Fruit fly (Drosophila melanogaster) whole organism, embryonic: ENCODE data around the gene CG11843.

ENCODE experiments used
- Ada2b ChIP-seq: fragments of 200-800 bp; sonication (Bioruptor generic); IDR thresholded peaks from 2 replicates; pipeline ENCODE4 v1.3.6; 2022; ENCODE audit warnings: missing biosample characterization, missing genetic modification characterization
- B-H2 ChIP-seq: fragments of 200-800 bp; sonication (Bioruptor generic); optimal IDR thresholded peaks from 2 replicates; lab custom pipeline; 2018; ENCODE audit warnings: missing biosample characterization, mild to moderate bottlenecking, missing genetic modification characterization
- Bdp1 ChIP-seq: fragments of 200-800 bp; sonication (Bioruptor generic); optimal IDR thresholded peaks from 3 replicates; lab custom pipeline; 2016; ENCODE audit warnings: missing biosample characterization, missing genetic modification characterization
- BtbVII ChIP-seq: fragments of 200-800 bp; sonication (Bioruptor generic); optimal IDR thresholded peaks from 3 replicates; lab custom pipeline; 2017; ENCODE audit warnings: missing biosample characterization, mild to moderate bottlenecking, missing genetic modification characterization
- C15 ChIP-seq: fragments of 200-800 bp; sonication (Bioruptor generic); IDR thresholded peaks from 3 replicates; pipeline ENCODE4 v1.3.6; 2022; ENCODE audit warnings: missing biosample characterization, missing genetic modification characterization
- CG10274 ChIP-seq: fragments of 200-800 bp; sonication (Bioruptor generic); optimal IDR thresholded peaks from 3 replicates; lab custom pipeline; 2017; ENCODE audit warnings: missing biosample characterization, mild to moderate bottlenecking, missing genetic modification characterization
- CG10462 ChIP-seq: fragments of 200-800 bp; sonication (Bioruptor generic); optimal IDR thresholded peaks from 2 replicates; lab custom pipeline; 2016; ENCODE audit warnings: missing biosample characterization, missing genetic modification characterization
- CG11696 ChIP-seq: fragments of 200-800 bp; sonication (Bioruptor generic); IDR thresholded peaks from 2 replicates; pipeline ENCODE4 v1.3.6; 2022; ENCODE audit warnings: missing biosample characterization, missing genetic modification characterization
- CG12104 ChIP-seq: fragments of 200-800 bp; sonication (Bioruptor generic); optimal IDR thresholded peaks from 3 replicates; lab custom pipeline; 2016; ENCODE audit warnings: missing biosample characterization, missing genetic modification characterization
- CG12219 ChIP-seq: fragments of 200-800 bp; sonication (Bioruptor generic); optimal IDR thresholded peaks from 3 replicates; lab custom pipeline; 2018; ENCODE audit warnings: missing biosample characterization, mild to moderate bottlenecking, missing genetic modification characterization
- CG14965 ChIP-seq: fragments of 200-800 bp; sonication (Bioruptor generic); optimal IDR thresholded peaks from 2 replicates; lab custom pipeline; 2016; ENCODE audit warnings: missing biosample characterization, missing genetic modification characterization, borderline replicate concordance
- CG16813 ChIP-seq: fragments of 200-800 bp; sonication (Bioruptor generic); IDR thresholded peaks from 3 replicates; pipeline ENCODE4 v1.3.6; 2022; ENCODE audit warnings: missing biosample characterization, missing genetic modification characterization; ENCODE audit not compliant: partially characterized antibody
- CG17912 ChIP-seq: fragments of 200-800 bp; sonication (Bioruptor generic); optimal IDR thresholded peaks from 2 replicates; lab custom pipeline; 2018; ENCODE audit warnings: missing biosample characterization, mild to moderate bottlenecking, missing genetic modification characterization
- CG18262 ChIP-seq: fragments of 200-800 bp; optimal IDR thresholded peaks from 3 replicates; lab custom pipeline; 2019; ENCODE audit warnings: missing biosample characterization, mild to moderate bottlenecking, missing genetic modification characterization, moderate library complexity
- CG2116 ChIP-seq: fragments of 200-800 bp; sonication (Bioruptor generic); optimal IDR thresholded peaks from 3 replicates; lab custom pipeline; 2018; ENCODE audit warnings: missing biosample characterization, mild to moderate bottlenecking, missing genetic modification characterization
- CG2875 ChIP-seq: fragments of 200-800 bp; sonication (Bioruptor generic); optimal IDR thresholded peaks from 2 replicates; lab custom pipeline; 2017; ENCODE audit warnings: missing biosample characterization, mild to moderate bottlenecking, missing genetic modification characterization, missing genetic modification reagents
- CG2889 ChIP-seq: fragments of 200-800 bp; sonication (Bioruptor generic); IDR thresholded peaks from 3 replicates; pipeline ENCODE4 v1.3.6; 2022; ENCODE audit warnings: missing biosample characterization, missing genetic modification characterization
- CG33557 ChIP-seq: fragments of 200-800 bp; sonication (Bioruptor generic); optimal IDR thresholded peaks from 2 replicates; lab custom pipeline; 2019; ENCODE audit warnings: missing biosample characterization, mild to moderate bottlenecking, missing genetic modification characterization, moderate library complexity
- CG4617 ChIP-seq: fragments of 200-800 bp; sonication (Bioruptor generic); optimal IDR thresholded peaks from 3 replicates; lab custom pipeline; 2016; ENCODE audit warnings: missing biosample characterization, missing genetic modification characterization, borderline replicate concordance
- CG4730 ChIP-seq: fragments of 200-800 bp; sonication (Bioruptor generic); IDR thresholded peaks from 2 replicates; pipeline ENCODE4 v1.3.6; 2022; ENCODE audit warnings: missing biosample characterization, missing genetic modification characterization
- CG6765 ChIP-seq: fragments of 200-800 bp; sonication (Bioruptor generic); optimal IDR thresholded peaks from 3 replicates; lab custom pipeline; 2017; ENCODE audit warnings: missing biosample characterization, mild to moderate bottlenecking, missing genetic modification characterization
- CG7372 ChIP-seq: fragments of 200-800 bp; sonication (Bioruptor generic); IDR thresholded peaks from 2 replicates; pipeline ENCODE4 v1.3.6; 2022; ENCODE audit warnings: missing biosample characterization, missing genetic modification characterization
- CG7556 ChIP-seq: fragments of 200-800 bp; sonication (Bioruptor generic); optimal IDR thresholded peaks from 2 replicates; lab custom pipeline; 2017; ENCODE audit warnings: missing biosample characterization, mild to moderate bottlenecking, missing genetic modification characterization
- CG9797 ChIP-seq: fragments of 200-800 bp; sonication (Bioruptor generic); optimal IDR thresholded peaks from 3 replicates; lab custom pipeline; 2018; ENCODE audit warnings: missing biosample characterization, mild to moderate bottlenecking, missing genetic modification characterization
- Chrac-16 ChIP-seq: fragments of 200-800 bp; sonication (Bioruptor generic); optimal IDR thresholded peaks from 3 replicates; lab custom pipeline; 2016; ENCODE audit warnings: missing biosample characterization, missing genetic modification characterization
- Dad ChIP-seq: fragments of 200-800 bp; sonication (Bioruptor generic); optimal IDR thresholded peaks from 3 replicates; lab custom pipeline; 2016; ENCODE audit warnings: missing biosample characterization, missing genetic modification characterization
- Dek ChIP-seq: fragments of 200-800 bp; sonication (Bioruptor generic); optimal IDR thresholded peaks from 3 replicates; lab custom pipeline; 2019; ENCODE audit warnings: missing biosample characterization, mild to moderate bottlenecking, missing genetic modification characterization, moderate library complexity
- Dref ChIP-seq: fragments of 200-800 bp; sonication (Bioruptor generic); IDR thresholded peaks from 2 replicates; pipeline ENCODE4 v1.3.6; 2022; ENCODE audit warnings: missing biosample characterization, missing genetic modification characterization
- Eip74EF ChIP-seq, 2 experiments: fragments of 200-800 bp in 1 of 2; fragments of >200 bp in 1 of 2; sonication (Bioruptor generic) in 1 of 2; optimal IDR thresholded peaks; 2 replicates each; lab custom pipeline; 2017 to 2019; ENCODE audit warnings: missing biosample characterization in 2 of 2, missing genetic modification characterization in 2 of 2, mild to moderate bottlenecking in 1 of 2, moderate library complexity in 1 of 2
- Ets65A ChIP-seq: fragments of 200-800 bp; sonication (Bioruptor generic); peaks from one replicate; lab custom pipeline; 2016; ENCODE audit warnings: missing biosample characterization, missing genetic modification characterization
- Hand ChIP-seq: fragments of 200-800 bp; sonication (Bioruptor generic); optimal IDR thresholded peaks from 2 replicates; lab custom pipeline; 2017; ENCODE audit warnings: mild to moderate bottlenecking, missing biosample characterization, missing genetic modification reagents, missing genetic modification characterization
- Hr3 ChIP-seq: fragments of 200-800 bp; sonication (Bioruptor generic); optimal IDR thresholded peaks from 3 replicates; lab custom pipeline; 2016; ENCODE audit warnings: missing biosample characterization, missing genetic modification characterization
- Myb ChIP-seq: fragments of 200-800 bp; sonication (Bioruptor generic); optimal IDR thresholded peaks from 2 replicates; lab custom pipeline; 2016; ENCODE audit warnings: missing biosample characterization, missing genetic modification characterization
- TFAM ChIP-seq: fragments of 200-800 bp; sonication (Bioruptor generic); optimal IDR thresholded peaks from 2 replicates; lab custom pipeline; 2017; ENCODE audit warnings: missing biosample characterization, missing genetic modification characterization, inconsistent platforms
- ab ChIP-seq: fragments of 200-800 bp; sonication (Bioruptor generic); optimal IDR thresholded peaks from 2 replicates; lab custom pipeline; 2016; ENCODE audit warnings: missing biosample characterization, missing genetic modification characterization
- ap ChIP-seq: fragments of 200-800 bp; sonication (Bioruptor generic); IDR thresholded peaks from 2 replicates; pipeline ENCODE4 v1.3.6; 2022; ENCODE audit warnings: missing biosample characterization, missing genetic modification characterization
- bcd ChIP-seq: fragments of 200-800 bp; sonication (Bioruptor generic); optimal IDR thresholded peaks from 2 replicates; lab custom pipeline; 2017; ENCODE audit warnings: missing biosample characterization, mild to moderate bottlenecking, missing genetic modification characterization
- br ChIP-seq: fragments of >200 bp; optimal IDR thresholded peaks from 2 replicates; lab custom pipeline; 2017
- cato ChIP-seq: fragments of 200-800 bp; sonication (Bioruptor generic); optimal IDR thresholded peaks from 2 replicates; lab custom pipeline; 2016; ENCODE audit warnings: missing biosample characterization, missing genetic modification characterization, borderline replicate concordance
- chinmo ChIP-seq: fragments of 200-800 bp; sonication (Bioruptor generic); IDR thresholded peaks from 4 replicates; pipeline ENCODE4 v1.3.6; 2022; ENCODE audit warnings: missing biosample characterization, missing genetic modification characterization; ENCODE audit not compliant: partially characterized antibody
- ci ChIP-seq: fragments of 200-800 bp; sonication (Bioruptor generic); IDR thresholded peaks from 3 replicates; pipeline ENCODE4 v1.3.6; 2022; ENCODE audit warnings: missing biosample characterization, missing genetic modification characterization
- dati ChIP-seq: fragments of 200-800 bp; sonication (Bioruptor generic); IDR thresholded peaks from 2 replicates; pipeline ENCODE4 v1.3.6; 2022; ENCODE audit warnings: missing biosample characterization, missing genetic modification characterization
- dmrt11E ChIP-seq: fragments of 200-800 bp; sonication (Bioruptor generic); optimal IDR thresholded peaks from 3 replicates; lab custom pipeline; 2018; ENCODE audit warnings: missing biosample characterization, mild to moderate bottlenecking, missing genetic modification characterization, moderate library complexity
- eve ChIP-seq, 2 experiments: fragments of >200 bp; optimal IDR thresholded peaks; 2 replicates each; lab custom pipeline; 2017; ENCODE audit warnings: missing biosample characterization in 2 of 2, missing genetic modification characterization in 2 of 2
- gce ChIP-seq: fragments of 200-800 bp; sonication (Bioruptor generic); IDR thresholded peaks from 3 replicates; pipeline ENCODE4 v1.3.6; 2022; ENCODE audit warnings: missing biosample characterization, missing genetic modification characterization
- grau ChIP-seq: fragments of 200-800 bp; optimal IDR thresholded peaks from 3 replicates; lab custom pipeline; 2019; ENCODE audit warnings: missing biosample characterization, mild to moderate bottlenecking, missing genetic modification characterization, moderate library complexity
- jigr1 ChIP-seq: fragments of 200-800 bp; sonication (Bioruptor generic); IDR thresholded peaks from 3 replicates; pipeline ENCODE4 v1.3.6; 2022; ENCODE audit warnings: missing biosample characterization, missing genetic modification characterization
- kni ChIP-seq: fragments of 200-800 bp; sonication (Bioruptor generic); optimal IDR thresholded peaks from 3 replicates; lab custom pipeline; 2017; ENCODE audit warnings: mild to moderate bottlenecking, missing biosample characterization, missing genetic modification reagents, missing genetic modification characterization
- maf-S ChIP-seq: fragments of 200-800 bp; sonication (Bioruptor generic); optimal IDR thresholded peaks from 2 replicates; lab custom pipeline; 2016; ENCODE audit warnings: missing biosample characterization, missing genetic modification characterization
- pum ChIP-seq: fragments of 200-800 bp; sonication (Bioruptor generic); optimal IDR thresholded peaks from 2 replicates; lab custom pipeline; 2016; ENCODE audit warnings: missing biosample characterization, missing genetic modification characterization
- salm ChIP-seq: fragments of 200-800 bp; sonication (Bioruptor generic); optimal IDR thresholded peaks from 2 replicates; lab custom pipeline; 2018; ENCODE audit warnings: missing biosample characterization, mild to moderate bottlenecking, missing genetic modification characterization
- tap ChIP-seq: fragments of 200-800 bp; optimal IDR thresholded peaks from 3 replicates; lab custom pipeline; 2019; ENCODE audit warnings: missing biosample characterization, mild to moderate bottlenecking, missing genetic modification characterization, moderate library complexity
- usp ChIP-seq: fragments of >200 bp; optimal IDR thresholded peaks from 2 replicates; lab custom pipeline; 2017; ENCODE audit warnings: missing biosample characterization, missing genetic modification characterization

CG11843 gene

dm6 chr3R:29055710-29056109, 1.6 kb downstream of the CG11843 start, which contains the start of gene Sirt7 (continued):
- TF ChIP-seq kni: no peak
- TF ChIP-seq Hand (GFP tag; lab: Kevin White, UChicago): no peak
- TF ChIP-seq Hr3 (GFP tag; lab: Kevin White, UChicago): no peak
- no peak for TF ChIP-seq CG12219 (GFP tag; lab: Kevin White, UChicago)
- TF ChIP-seq gce (GFP tag; lab: Robert Waterston, UW): no peak
- no peak for TF ChIP-seq CG14965 (GFP tag; lab: Kevin White, UChicago)
- no peak for TF ChIP-seq maf-S (GFP tag; lab: Kevin White, UChicago)
- no peak for TF ChIP-seq pum (GFP tag; lab: Kevin White, UChicago)
- no peak for TF ChIP-seq B-H2 (GFP tag; lab: Kevin White, UChicago)
- no peak for TF ChIP-seq Chrac-16 (GFP tag; lab: Kevin White, UChicago)
- TF ChIP-seq Myb (GFP tag; lab: Kevin White, UChicago): peak; percentile 30
- no peak for TF ChIP-seq CG17912 (GFP tag; lab: Kevin White, UChicago)
- TF ChIP-seq usp (GFP tag; lab: Kevin White, UChicago): no peak
- no peak for TF ChIP-seq br (lab: Kevin White, UChicago)
- TF ChIP-seq dmrt11E: no peak
- TF ChIP-seq salm (tag; lab: Kevin White, UChicago): no peak
- TF ChIP-seq ci (GFP tag; lab: Robert Waterston, UW): no peak
- peak; percentile 91 for TF ChIP-seq Dref (GFP tag; lab: Robert Waterston, UW)
- no peak for TF ChIP-seq ab (GFP tag; lab: Kevin White, UChicago)
- no peak for TF ChIP-seq Dek
- no peak for TF ChIP-seq eve (GFP tag; optimal IDR thresholded peaks at IDR 0.05; lab: Kevin White, UChicago)
- no peak for TF ChIP-seq CG7556 (GFP tag; lab: Kevin White, UChicago)
- TF ChIP-seq chinmo (GFP tag; lab: Robert Waterston, UW): peak; percentile 92; the same call in 3 of the 4 replicates
- TF ChIP-seq Ada2b (GFP tag; lab: Robert Waterston, UW): no peak
- no peak for TF ChIP-seq grau
- no peak for TF ChIP-seq BtbVII (GFP tag; lab: Kevin White, UChicago)
- no peak for TF ChIP-seq bcd
- no peak for TF ChIP-seq CG2889 (GFP tag; lab: Robert Waterston, UW)
- no peak for TF ChIP-seq C15
- no peak for TF ChIP-seq CG4730 (GFP tag; lab: Robert Waterston, UW)
- TF ChIP-seq Ets65A: no peak
- no peak for TF ChIP-seq CG7372 (GFP tag; lab: Robert Waterston, UW)
- no peak for TF ChIP-seq ap (GFP tag; lab: Robert Waterston, UW)
- TF ChIP-seq tap (tag; lab: Kevin White, UChicago): no peak
- no peak for TF ChIP-seq TFAM (GFP tag; lab: Kevin White, UChicago)
- no peak for TF ChIP-seq CG10274 (GFP tag; lab: Kevin White, UChicago)
- TF ChIP-seq jigr1 (GFP tag; lab: Robert Waterston, UW): peak; percentile 87; the same call in 1 of the 3 replicates
- no peak for TF ChIP-seq CG6765 (GFP tag; lab: Kevin White, UChicago)
- no peak for TF ChIP-seq CG11696 (GFP tag; lab: Robert Waterston, UW)
- no peak for TF ChIP-seq Eip74EF (GFP tag; optimal IDR thresholded peaks at IDR 0.05; lab: Kevin White, UChicago)
- TF ChIP-seq dati (GFP tag; lab: Robert Waterston, UW): no peak
- TF ChIP-seq CG9797 (GFP tag; lab: Kevin White, UChicago): no peak
- no peak for TF ChIP-seq Bdp1 (GFP tag; lab: Kevin White, UChicago)
- no peak for TF ChIP-seq CG2875 (GFP tag; lab: Kevin White, UChicago)
- TF ChIP-seq CG12104 (GFP tag; lab: Kevin White, UChicago): no peak
- TF ChIP-seq CG10462 (GFP tag; lab: Kevin White, UChicago): no peak
- no peak for TF ChIP-seq cato
- TF ChIP-seq CG33557 (GFP tag; lab: Kevin White, UChicago): no peak
- TF ChIP-seq CG2116 (GFP tag; lab: Kevin White, UChicago): peak; percentile 81
- peak; percentile 11 for TF ChIP-seq CG4617 (GFP tag; lab: Kevin White, UChicago)
- TF ChIP-seq Dad (GFP tag; lab: Kevin White, UChicago): no peak
- no peak for TF ChIP-seq CG18262 (tag; lab: Kevin White, UChicago)
- peak; percentile 92 for TF ChIP-seq CG16813
